Worm (Caenorhabditis elegans): ENCODE results near the gene vha-1.

The vha-1 gene

DNA sequence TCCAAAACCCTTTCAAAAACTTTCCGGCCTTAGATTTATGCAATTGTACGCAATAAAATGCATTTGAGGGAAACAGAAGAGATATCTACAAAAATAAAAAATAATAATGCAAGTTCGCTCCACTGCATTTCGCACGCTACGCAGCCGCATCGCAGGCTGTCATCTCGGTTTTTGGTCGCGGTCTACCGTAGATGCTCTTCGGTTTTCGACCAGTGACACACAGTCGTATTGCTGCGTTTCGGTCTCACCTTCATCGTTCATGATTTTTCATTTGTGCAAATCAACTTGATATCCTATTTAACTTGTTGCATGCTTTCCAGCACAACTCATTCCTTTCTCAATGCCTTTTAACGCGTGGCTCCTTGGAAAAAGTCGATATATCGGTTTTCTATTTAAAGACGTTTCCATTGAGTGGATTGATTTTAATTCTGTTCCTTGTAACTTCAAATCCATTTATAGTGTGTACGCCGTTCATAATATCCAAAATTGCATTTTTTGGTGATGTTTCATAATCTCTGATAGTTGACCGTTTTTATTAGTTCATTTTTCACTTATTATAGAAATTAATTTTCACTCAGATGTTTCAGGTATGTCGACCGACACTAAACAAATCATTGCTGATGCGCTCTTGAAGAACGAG lies at the start of gene vha-1:
Gene vha-1 (plus strand): TSS at position 590 of the 640 bp plus-strand sequence.
- TF ChIP-seq lsy-12 (tag; optimal IDR thresholded peaks at IDR 0.05) (peak; percentile 80), pha-4 (tag; optimal IDR thresholded peaks at IDR 0.05) (peak; percentile 92), ceh-16 (tag; optimal IDR thresholded peaks at IDR 0.05) (no peak), elt-3 (tag; optimal IDR thresholded peaks at IDR 0.05) (peak in 2 of 3 experiments; percentile 23 to 46), unc-62 (GFP tag; optimal IDR thresholded peaks at IDR 0.05) (peak; percentile 63), lin-39 (tag; optimal IDR thresholded peaks at IDR 0.05) (peak; percentile 80), mml-1 (tag; optimal IDR thresholded peaks at IDR 0.05) (no peak), sea-2 (GFP tag; optimal IDR thresholded peaks at IDR 0.05) (no peak), ztf-11 (tag; optimal IDR thresholded peaks at IDR 0.05) (no peak), nhr-23 (tag; optimal IDR thresholded peaks at IDR 0.05) (peak; percentile 73), fkh-2 (tag; optimal IDR thresholded peaks at IDR 0.05) (no peak), nfya-1 (tag; optimal IDR thresholded peaks at IDR 0.05; ENCODE audit: insufficient read depth) (peak; percentile 90), ZK546.5 (tag; optimal IDR thresholded peaks at IDR 0.05) (peak; percentile 3), nhr-12 (tag; optimal IDR thresholded peaks at IDR 0.05) (no peak), elt-1 (tag; optimal IDR thresholded peaks at IDR 0.05) (no peak), snpc-4 (tag; optimal IDR thresholded peaks at IDR 0.05) (peak; percentile 70), nhr-11 (tag; optimal IDR thresholded peaks at IDR 0.05) (no peak), egl-27 (tag; optimal IDR thresholded peaks at IDR 0.05) (no peak), jun-1 (tag; optimal IDR thresholded peaks at IDR 0.05) (peak; percentile 90), hmg-11 (tag; optimal IDR thresholded peaks at IDR 0.05) (peak; percentile 57), tbx-2 (tag; optimal IDR thresholded peaks at IDR 0.05) (no peak), R02D3.7 (tag; optimal IDR thresholded peaks at IDR 0.05) (peak; percentile 59), ceh-28 (tag; optimal IDR thresholded peaks at IDR 0.05) (peak; percentile 66), zag-1 (tag; optimal IDR thresholded peaks at IDR 0.05) (no peak), nhr-76 (tag; optimal IDR thresholded peaks at IDR 0.05) (no peak), ama-1 (optimal IDR thresholded peaks at IDR 0.05) (peak; percentile 74), egl-5 (tag; optimal IDR thresholded peaks at IDR 0.05) (peak; percentile 46), nhr-77 (tag; optimal IDR thresholded peaks at IDR 0.05) (peak; percentile 40), ztf-4 (tag; optimal IDR thresholded peaks at IDR 0.05) (peak; percentile 52), nhr-43 (tag; optimal IDR thresholded peaks at IDR 0.05; ENCODE audit: poor library complexity, severe bottlenecking) (peak; percentile 58), nhr-28 (tag; optimal IDR thresholded peaks at IDR 0.05) (no peak), unc-39 (tag; optimal IDR thresholded peaks at IDR 0.05) (no peak), daf-12 (tag; optimal IDR thresholded peaks at IDR 0.05) (no peak), pqm-1 (tag; optimal IDR thresholded peaks at IDR 0.05) (peak; percentile 94), nhr-25 (tag; optimal IDR thresholded peaks at IDR 0.05) (peak; percentile 65), eor-1 (tag; optimal IDR thresholded peaks at IDR 0.05) (no peak), mdl-1 (tag; optimal IDR thresholded peaks at IDR 0.05) (no peak), elt-2 (tag; optimal IDR thresholded peaks at IDR 0.05) (peak; percentile 84), nhr-237 (tag; optimal IDR thresholded peaks at IDR 0.05) (no peak), ceh-82 (tag; optimal IDR thresholded peaks at IDR 0.05) (no peak), lin-15B (tag; optimal IDR thresholded peaks at IDR 0.05) (peak; percentile 98), skn-1 (tag; optimal IDR thresholded peaks at IDR 0.05) (peak; percentile 75), nhr-67 (tag; optimal IDR thresholded peaks at IDR 0.05) (no peak), fos-1 (tag; optimal IDR thresholded peaks at IDR 0.05) (peak; percentile 80), aly-2 (tag; optimal IDR thresholded peaks at IDR 0.05) (no peak), ceh-9 (tag; optimal IDR thresholded peaks at IDR 0.05) (no peak), fkh-10 (GFP tag; optimal IDR thresholded peaks at IDR 0.05) (peak; percentile 16)
